Fruit fly (Drosophila melanogaster) S2 (cell line): ENCODE measurements around the gene Cwc25.

Experiments
- CG8478 ChIP-seq: fragments of >200 bp; optimal IDR thresholded peaks from 2 replicates; lab custom pipeline; 2018
- CTCF ChIP-seq, 2 experiments: fragments of >200 bp; optimal IDR thresholded peaks; 2 replicates each; lab custom pipeline; 2018

Cwc25 gene

dm6 chr2L:2744852-2745251, at the start of gene Cwc25, which contains the start of gene CG9961:
Gene Cwc25 (plus strand): TSS chr2L:2745098.
Gene CG9961 (minus strand): TSS chr2L:2744934.
- TF ChIP-seq CG8478 (no peak), CTCF (optimal IDR thresholded peaks at IDR 0.05; lab: Kevin White, UChicago) (no peak)

DNA sequence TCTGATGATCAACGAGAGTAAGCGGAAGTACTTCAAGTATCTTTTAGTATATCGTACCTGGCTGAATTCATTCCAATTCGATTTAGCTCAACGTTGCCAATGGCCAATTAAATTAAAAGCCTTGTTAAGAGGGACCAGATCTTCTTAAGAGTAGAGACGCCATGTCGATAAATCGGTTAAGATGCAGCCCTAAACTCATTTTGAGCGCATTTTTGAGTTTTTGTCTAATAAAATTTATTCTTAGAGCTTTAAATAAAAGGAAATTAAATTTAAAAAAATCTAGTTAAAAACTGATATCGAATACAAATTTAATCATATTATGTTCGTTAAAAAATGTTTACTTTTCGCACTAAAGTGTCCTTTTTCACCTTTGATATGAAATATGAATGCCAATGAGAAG, 48.6 kb upstream of the Cwc25 start, which contains the start of gene Trf5:
Trf5 (minus strand) TSS at position 101 of the 400 bp plus-strand sequence.
- TF ChIP-seq CG8478 (no peak), CTCF (optimal IDR thresholded peaks at IDR 0.05; lab: Kevin White, UChicago) (no peak)

- no peak for TF ChIP-seq CG8478
Observed at dm6 chr2L:2720368-2720767, 24.5 kb upstream of the Cwc25 start.

- TF ChIP-seq CG8478: no peak
- TF ChIP-seq CTCF (optimal IDR thresholded peaks at IDR 0.05; lab: Kevin White, UChicago): no peak
Observed at dm6 chr2L:2721317-2721716, 23.6 kb upstream of the Cwc25 start.

- TF ChIP-seq CTCF (optimal IDR thresholded peaks at IDR 0.05; lab: Kevin White, UChicago): no peak
- TF ChIP-seq CG8478: no peak
Observed at dm6 chr2L:2723100-2723499, 21.8 kb upstream of the Cwc25 start.

dm6 chr2L:2724459-2724858, 20.4 kb upstream of the Cwc25 start:
- TF ChIP-seq CG8478 (no peak), CTCF (optimal IDR thresholded peaks at IDR 0.05; lab: Kevin White, UChicago) (peak in 1 of 2 experiments; percentile 22)

DNA sequence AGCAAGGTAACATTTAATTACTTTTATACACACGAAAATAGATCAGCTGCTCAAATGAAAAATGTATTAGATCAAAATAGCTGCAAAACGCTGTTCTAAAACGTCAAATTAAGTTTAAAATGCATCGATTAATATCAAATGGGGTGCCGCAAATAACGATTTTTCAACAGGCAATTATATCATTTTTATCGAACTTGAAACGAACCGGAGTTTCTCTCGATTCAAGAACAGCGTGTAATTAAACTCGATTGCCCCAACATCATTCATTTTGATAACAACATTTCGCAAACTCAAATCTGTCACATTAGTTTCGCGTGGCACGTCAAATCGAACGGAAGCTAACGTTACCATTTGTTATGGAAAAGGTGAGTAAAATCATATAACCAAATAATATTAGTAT, 19.5 kb upstream of the Cwc25 start, which contains the start of gene CG31689:
CG31689 (plus strand) TSS at position 301 of the 400 bp plus-strand sequence.
- TF ChIP-seq CG8478: no peak
- TF ChIP-seq CTCF (optimal IDR thresholded peaks at IDR 0.05; lab: Kevin White, UChicago): no peak

DNA sequence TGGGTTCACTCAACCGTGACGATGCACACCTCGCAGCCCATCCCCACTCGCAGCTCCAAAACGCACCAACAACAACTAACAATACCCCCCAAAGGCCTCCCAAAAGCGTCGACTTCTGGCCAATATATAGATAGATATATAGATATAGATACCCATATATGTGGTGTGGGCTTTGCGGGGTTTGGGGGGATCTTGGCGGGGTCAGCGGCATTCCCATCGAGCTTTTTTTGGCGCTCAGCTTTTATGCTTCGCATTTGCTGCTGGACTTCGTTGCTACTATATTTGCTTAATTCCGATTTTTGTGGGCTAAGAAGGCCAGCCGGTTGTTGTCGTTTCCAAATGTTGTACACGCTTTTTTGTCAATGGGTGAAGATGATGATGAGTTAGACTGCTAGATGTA, 17.5 kb upstream of the Cwc25 start:
- TF ChIP-seq CG8478 (no peak), CTCF (optimal IDR thresholded peaks at IDR 0.05; lab: Kevin White, UChicago) (no peak)

DNA sequence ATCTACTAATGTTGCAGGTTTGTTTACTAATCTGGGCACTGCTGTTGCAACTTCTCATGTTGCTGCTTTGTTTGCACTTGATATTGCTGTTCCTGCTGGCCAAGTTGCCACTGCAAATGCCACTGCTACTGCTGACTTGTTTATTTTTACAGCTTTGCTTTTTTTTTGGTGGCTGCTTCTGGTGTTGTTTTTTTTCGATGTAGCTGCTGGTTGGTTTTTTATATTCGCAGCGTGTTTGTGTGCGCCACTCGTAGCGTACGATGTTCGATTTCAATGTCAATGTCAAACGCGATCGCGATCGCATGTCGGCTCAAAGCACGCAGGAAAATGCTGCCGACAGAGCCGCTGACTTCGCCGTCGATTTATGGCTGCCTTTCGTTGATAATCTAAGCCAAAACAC, 17.1 kb upstream of the Cwc25 start:
- no peak for TF ChIP-seq CTCF (optimal IDR thresholded peaks at IDR 0.05; lab: Kevin White, UChicago)
- no peak for TF ChIP-seq CG8478

DNA sequence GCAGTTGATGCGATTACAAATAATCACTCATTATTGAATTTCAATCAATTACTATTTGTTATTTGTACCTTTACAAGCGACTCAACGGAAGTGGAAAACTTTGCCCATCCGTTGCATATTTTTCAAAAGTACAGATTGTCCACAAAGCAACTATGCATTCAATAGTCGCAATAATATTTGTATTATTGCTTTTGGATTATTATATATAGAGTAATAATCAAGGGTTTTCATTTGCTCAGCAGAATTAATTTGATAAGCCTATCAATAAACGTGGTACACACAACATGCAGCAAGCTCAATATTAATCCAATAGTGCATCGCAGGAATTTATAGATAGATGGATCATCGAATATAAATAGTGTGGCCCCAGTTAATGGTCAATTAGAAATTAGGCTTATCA, 16.3 kb upstream of the Cwc25 start:
- TF ChIP-seq CTCF (optimal IDR thresholded peaks at IDR 0.05; lab: Kevin White, UChicago): no peak
- TF ChIP-seq CG8478: no peak

DNA sequence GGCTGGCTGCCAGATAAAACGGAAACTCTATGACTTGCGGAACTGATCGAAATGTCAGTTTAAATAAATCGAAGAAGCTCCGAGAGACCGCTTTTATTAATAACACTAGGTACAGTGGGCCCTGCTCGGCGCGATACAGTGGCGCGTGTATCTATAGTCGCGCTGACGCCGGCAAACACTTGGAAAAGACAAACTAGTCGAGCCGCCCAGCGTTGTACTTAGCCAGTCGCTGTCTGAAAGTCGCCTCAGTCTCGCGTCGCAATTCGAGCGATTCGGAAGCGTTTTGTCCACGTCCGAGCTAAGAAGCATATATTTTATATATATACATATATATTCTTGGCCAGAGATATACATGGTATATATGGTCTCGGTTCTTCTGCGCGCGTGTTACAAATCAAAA, 15.0 kb upstream of the Cwc25 start:
- TF ChIP-seq CTCF (optimal IDR thresholded peaks at IDR 0.05; lab: Kevin White, UChicago): no peak
- TF ChIP-seq CG8478: no peak

- no peak for TF ChIP-seq CG8478
- TF ChIP-seq CTCF (optimal IDR thresholded peaks at IDR 0.05; lab: Kevin White, UChicago): no peak
Observed at dm6 chr2L:2730756-2731155, 14.1 kb upstream of the Cwc25 start.

- TF ChIP-seq CG8478 (no peak), CTCF (optimal IDR thresholded peaks at IDR 0.05; lab: Kevin White, UChicago) (no peak)
Observed at dm6 chr2L:2731370-2732138, 13.3 kb upstream of the Cwc25 start.

- TF ChIP-seq CTCF (optimal IDR thresholded peaks at IDR 0.05; lab: Kevin White, UChicago) (no peak), CG8478 (no peak)
Observed at dm6 chr2L:2732139-2732830, 12.6 kb upstream of the Cwc25 start.

DNA sequence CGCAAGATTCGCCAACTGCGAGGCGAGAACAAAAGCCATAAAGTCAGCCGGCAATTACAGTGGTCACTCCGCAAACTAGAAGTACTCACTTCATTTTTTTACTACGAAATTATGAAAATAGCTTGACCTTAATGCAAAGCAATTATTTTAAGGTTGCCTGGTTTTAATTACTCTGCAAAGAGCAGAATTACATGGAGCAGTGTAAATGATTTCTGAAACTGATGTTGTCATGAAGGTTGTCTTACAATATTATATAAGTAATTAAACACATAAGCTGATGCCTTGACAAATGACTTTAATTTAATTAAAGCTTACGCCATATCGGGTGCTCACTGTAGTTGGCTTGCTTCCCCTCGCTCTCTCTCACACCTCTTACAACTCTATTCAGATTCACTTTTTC, 10.7 kb upstream of the Cwc25 start:
- TF ChIP-seq CG8478 (no peak), CTCF (optimal IDR thresholded peaks at IDR 0.05; lab: Kevin White, UChicago) (no peak)

- TF ChIP-seq CTCF (optimal IDR thresholded peaks at IDR 0.05; lab: Kevin White, UChicago) (no peak), CG8478 (no peak)
Observed at dm6 chr2L:2734946-2735345, 10.0 kb upstream of the Cwc25 start.
